Fruit fly (Drosophila melanogaster) whole organism, embryonic: ENCODE results near the gene CG14668.

ENCODE experiments used
- CG10274 ChIP-seq: fragments of 200-800 bp; sonication (Bioruptor generic); optimal IDR thresholded peaks from 3 replicates; lab custom pipeline; 2017; ENCODE audit warnings: missing biosample characterization, mild to moderate bottlenecking, missing genetic modification characterization
- CG11504 ChIP-seq: fragments of 200-800 bp; sonication (Bioruptor generic); optimal IDR thresholded peaks from 3 replicates; lab custom pipeline; 2019; ENCODE audit warnings: missing biosample characterization, mild to moderate bottlenecking, missing genetic modification characterization, moderate library complexity
- CG12155 ChIP-seq: fragments of 200-800 bp; sonication (Bioruptor generic); optimal IDR thresholded peaks from 3 replicates; lab custom pipeline; 2016; ENCODE audit warnings: missing biosample characterization, missing genetic modification characterization
- CG12236 ChIP-seq: fragments of 200-800 bp; sonication (Bioruptor generic); optimal IDR thresholded peaks from 2 replicates; lab custom pipeline; 2016; ENCODE audit warnings: missing biosample characterization, missing genetic modification characterization
- CG12942 ChIP-seq: fragments of 200-800 bp; sonication (Bioruptor generic); optimal IDR thresholded peaks from 3 replicates; lab custom pipeline; 2016; ENCODE audit warnings: missing biosample characterization, missing genetic modification characterization
- CG17359 ChIP-seq: fragments of 200-800 bp; sonication (Bioruptor generic); optimal IDR thresholded peaks from 3 replicates; lab custom pipeline; 2018; ENCODE audit warnings: missing biosample characterization, mild to moderate bottlenecking, missing genetic modification characterization, moderate library complexity
- CG18619 ChIP-seq: fragments of 200-800 bp; sonication (Bioruptor generic); optimal IDR thresholded peaks from 3 replicates; lab custom pipeline; 2017; ENCODE audit warnings: missing biosample characterization, mild to moderate bottlenecking, missing genetic modification characterization
- CG30020 ChIP-seq: fragments of 200-800 bp; optimal IDR thresholded peaks from 2 replicates; lab custom pipeline; 2019; ENCODE audit warnings: missing biosample characterization, mild to moderate bottlenecking, missing genetic modification characterization, moderate library complexity
- CG32532 ChIP-seq: fragments of 200-800 bp; sonication (Bioruptor generic); IDR thresholded peaks from 2 replicates; pipeline ENCODE4 v1.3.6; 2022; ENCODE audit warnings: missing biosample characterization, missing genetic modification characterization
- CG34376 ChIP-seq: fragments of 200-800 bp; sonication (Bioruptor generic); optimal IDR thresholded peaks from 2 replicates; lab custom pipeline; 2018; ENCODE audit warnings: missing biosample characterization, mild to moderate bottlenecking, missing genetic modification characterization
- CG5953 ChIP-seq: fragments of 200-800 bp; sonication (Bioruptor generic); IDR thresholded peaks from 2 replicates; pipeline ENCODE4 v1.3.6; 2022; ENCODE audit warnings: missing biosample characterization, missing genetic modification characterization
- CG6175 ChIP-seq: fragments of 200-800 bp; sonication (Bioruptor generic); IDR thresholded peaks from 3 replicates; pipeline ENCODE4 v1.3.6; 2022; ENCODE audit warnings: missing biosample characterization, missing genetic modification characterization
- CG7928 ChIP-seq: fragments of 200-800 bp; sonication (Bioruptor generic); optimal IDR thresholded peaks from 2 replicates; lab custom pipeline; 2017; ENCODE audit warnings: missing biosample characterization, mild to moderate bottlenecking, missing genetic modification characterization
- CTCF ChIP-seq: fragments of 200-800 bp; sonication (Bioruptor generic); optimal IDR thresholded peaks from 2 replicates; lab custom pipeline; 2017; ENCODE audit warnings: missing biosample characterization, mild to moderate bottlenecking, missing genetic modification characterization, moderate library complexity
- Dip2 ChIP-seq: fragments of 200-800 bp; sonication (Bioruptor generic); IDR thresholded peaks from 2 replicates; pipeline ENCODE4 v1.3.6; 2022; ENCODE audit warnings: missing biosample characterization, missing genetic modification characterization
- E2f1 ChIP-seq: fragments of 200-800 bp; sonication (Bioruptor generic); IDR thresholded peaks from 2 replicates; pipeline ENCODE4 v1.3.6; 2022; ENCODE audit warnings: missing biosample characterization, missing genetic modification characterization
- Eip74EF ChIP-seq, 2 experiments: fragments of 200-800 bp in 1 of 2; fragments of >200 bp in 1 of 2; sonication (Bioruptor generic) in 1 of 2; optimal IDR thresholded peaks; 2 replicates each; lab custom pipeline; 2017 to 2019; ENCODE audit warnings: missing biosample characterization in 2 of 2, missing genetic modification characterization in 2 of 2, mild to moderate bottlenecking in 1 of 2, moderate library complexity in 1 of 2
- Elba2 ChIP-seq: fragments of 200-800 bp; sonication (Bioruptor generic); optimal IDR thresholded peaks from 3 replicates; lab custom pipeline; 2016; ENCODE audit warnings: missing biosample characterization, missing genetic modification characterization
- Ets97D ChIP-seq: fragments of 200-800 bp; sonication (Bioruptor generic); optimal IDR thresholded peaks from 3 replicates; lab custom pipeline; 2016; ENCODE audit warnings: missing biosample characterization, missing genetic modification characterization
- Gug ChIP-seq: fragments of 200-800 bp; sonication (Bioruptor generic); IDR thresholded peaks from 4 replicates; pipeline ENCODE4 v1.3.6; 2022; ENCODE audit warnings: missing biosample characterization, missing genetic modification characterization
- H2.0 ChIP-seq: fragments of 200-800 bp; sonication (Bioruptor generic); IDR thresholded peaks from 2 replicates; pipeline ENCODE4 v1.3.6; 2022; ENCODE audit warnings: missing biosample characterization, missing genetic modification characterization
- HLH4C ChIP-seq: fragments of 200-800 bp; sonication (Bioruptor generic); IDR thresholded peaks from 3 replicates; pipeline ENCODE4 v1.3.6; 2022; ENCODE audit warnings: missing biosample characterization, missing genetic modification characterization; ENCODE audit not compliant: partially characterized antibody
- Hmr ChIP-seq: fragments of 200-800 bp; sonication (Bioruptor generic); optimal IDR thresholded peaks from 3 replicates; lab custom pipeline; 2017; ENCODE audit warnings: mild to moderate bottlenecking, missing biosample characterization, missing genetic modification reagents, missing genetic modification characterization
- Hr78 ChIP-seq, 2 experiments: fragments of 200-800 bp in 1 of 2; fragments of >200 bp in 1 of 2; sonication (Bioruptor generic) in 1 of 2; optimal IDR thresholded peaks; 2 replicates each; lab custom pipeline; 2017 to 2019; ENCODE audit warnings: missing biosample characterization in 2 of 2, missing genetic modification characterization in 2 of 2, mild to moderate bottlenecking in 1 of 2, moderate library complexity in 1 of 2
- Lpt ChIP-seq: fragments of >200 bp; optimal IDR thresholded peaks from 2 replicates; lab custom pipeline; 2018; ENCODE audit warnings: missing biosample characterization, missing genetic modification characterization
- Mes4 ChIP-seq: fragments of 200-800 bp; sonication (Bioruptor generic); optimal IDR thresholded peaks from 2 replicates; lab custom pipeline; 2016; ENCODE audit warnings: missing biosample characterization, missing genetic modification characterization
- Opbp ChIP-seq: fragments of 200-800 bp; sonication (Bioruptor generic); IDR thresholded peaks from 3 replicates; pipeline ENCODE4 v1.3.6; 2022; ENCODE audit warnings: missing biosample characterization, missing genetic modification characterization; ENCODE audit not compliant: partially characterized antibody
- Optix ChIP-seq: fragments of 200-800 bp; sonication (Bioruptor generic); IDR thresholded peaks from 3 replicates; pipeline ENCODE4 v1.3.6; 2022; ENCODE audit warnings: missing biosample characterization, missing genetic modification characterization
- Pdp1 ChIP-seq, 2 experiments: fragments of 200-800 bp; sonication (Bioruptor generic); optimal IDR thresholded peaks; 3 replicates each; lab custom pipeline; 2016; ENCODE audit warnings: missing biosample characterization in 2 of 2, missing genetic modification characterization in 2 of 2, mild to moderate bottlenecking in 1 of 2, moderate library complexity in 1 of 2
- Scr ChIP-seq: fragments of 200-800 bp; sonication (Bioruptor generic); IDR thresholded peaks from 2 replicates; pipeline ENCODE4 v1.3.6; 2022; ENCODE audit warnings: missing biosample characterization, missing genetic modification characterization; ENCODE audit not compliant: partially characterized antibody
- Usf ChIP-seq: fragments of 200-800 bp; sonication (Bioruptor generic); optimal IDR thresholded peaks from 2 replicates; lab custom pipeline; 2017; ENCODE audit warnings: missing genotype, missing biosample characterization, missing genetic modification characterization
- Vsx1 ChIP-seq: fragments of 200-800 bp; sonication (Bioruptor generic); optimal IDR thresholded peaks from 2 replicates; lab custom pipeline; 2017; ENCODE audit warnings: missing biosample characterization, mild to moderate bottlenecking, missing genetic modification characterization, missing genetic modification reagents
- ase ChIP-seq: fragments of 200-800 bp; sonication (Bioruptor generic); IDR thresholded peaks from 3 replicates; pipeline ENCODE4 v1.3.6; 2022; ENCODE audit warnings: missing biosample characterization, missing genetic modification characterization
- chinmo ChIP-seq: fragments of 200-800 bp; sonication (Bioruptor generic); IDR thresholded peaks from 4 replicates; pipeline ENCODE4 v1.3.6; 2022; ENCODE audit warnings: missing biosample characterization, missing genetic modification characterization; ENCODE audit not compliant: partially characterized antibody
- crp ChIP-seq, 2 experiments: fragments of 200-800 bp; sonication (Bioruptor generic); optimal IDR thresholded peaks; 2 replicates in 1 of 2; 3 replicates in 1 of 2; lab custom pipeline; 2017; ENCODE audit warnings: missing biosample characterization in 2 of 2, missing genetic modification characterization in 2 of 2, mild to moderate bottlenecking in 1 of 2, moderate library complexity in 1 of 2
- disco-r ChIP-seq: fragments of 200-800 bp; sonication (Bioruptor generic); optimal IDR thresholded peaks from 2 replicates; lab custom pipeline; 2016; ENCODE audit warnings: missing biosample characterization, missing genetic modification characterization
- grau ChIP-seq: fragments of 200-800 bp; optimal IDR thresholded peaks from 3 replicates; lab custom pipeline; 2019; ENCODE audit warnings: missing biosample characterization, mild to moderate bottlenecking, missing genetic modification characterization, moderate library complexity
- gro ChIP-seq: fragments of 200-800 bp; sonication (Bioruptor generic); optimal IDR thresholded peaks from 2 replicates; lab custom pipeline; 2016; ENCODE audit warnings: missing biosample characterization, missing genetic modification characterization
- hth ChIP-seq: fragments of >200 bp; optimal IDR thresholded peaks from 2 replicates; lab custom pipeline; 2017; ENCODE audit warnings: inconsistent platforms
- kni ChIP-seq: fragments of 200-800 bp; sonication (Bioruptor generic); optimal IDR thresholded peaks from 3 replicates; lab custom pipeline; 2017; ENCODE audit warnings: mild to moderate bottlenecking, missing biosample characterization, missing genetic modification reagents, missing genetic modification characterization
- lab ChIP-seq: fragments of 200-800 bp; sonication (Bioruptor generic); optimal IDR thresholded peaks from 3 replicates; lab custom pipeline; 2017; ENCODE audit warnings: missing biosample characterization, missing genetic modification characterization, mild to moderate bottlenecking, moderate library complexity, missing genetic modification reagents
- nom ChIP-seq: fragments of 200-800 bp; sonication (Bioruptor generic); optimal IDR thresholded peaks from 2 replicates; lab custom pipeline; 2017; ENCODE audit warnings: missing biosample characterization, missing genetic modification characterization, mild to moderate bottlenecking, moderate library complexity, missing genetic modification reagents
- oc ChIP-seq: fragments of 200-800 bp; sonication (Bioruptor generic); optimal IDR thresholded peaks from 2 replicates; lab custom pipeline; 2018; ENCODE audit warnings: missing biosample characterization, mild to moderate bottlenecking, missing genetic modification characterization, moderate library complexity
- onecut ChIP-seq: fragments of 200-800 bp; sonication (Bioruptor generic); IDR thresholded peaks from 2 replicates; pipeline ENCODE4 v1.3.6; 2022; ENCODE audit warnings: missing biosample characterization, missing genetic modification characterization
- peb ChIP-seq: fragments of 200-800 bp; sonication (Bioruptor generic); IDR thresholded peaks from 2 replicates; pipeline ENCODE4 v1.3.6; 2022; ENCODE audit warnings: missing biosample characterization, missing genetic modification characterization
- rib ChIP-seq: fragments of 200-800 bp; sonication (Bioruptor generic); IDR thresholded peaks from 2 replicates; pipeline ENCODE4 v1.3.6; 2022; ENCODE audit warnings: missing biosample characterization, missing genetic modification characterization
- schlank ChIP-seq: fragments of 200-800 bp; sonication (Bioruptor generic); optimal IDR thresholded peaks from 2 replicates; lab custom pipeline; 2018; ENCODE audit warnings: missing biosample characterization, mild to moderate bottlenecking, missing genetic modification characterization
- slp2 ChIP-seq: fragments of 200-800 bp; sonication (Bioruptor generic); optimal IDR thresholded peaks from 2 replicates; lab custom pipeline; 2016; ENCODE audit warnings: missing biosample characterization, missing genetic modification characterization
- sqz ChIP-seq: fragments of 200-800 bp; sonication (Bioruptor generic); optimal IDR thresholded peaks from 3 replicates; lab custom pipeline; 2018; ENCODE audit warnings: missing biosample characterization, mild to moderate bottlenecking, missing genetic modification characterization
- tin ChIP-seq: fragments of 200-800 bp; sonication (Bioruptor generic); optimal IDR thresholded peaks from 3 replicates; lab custom pipeline; 2016; ENCODE audit warnings: missing biosample characterization, missing genetic modification characterization
- unpg ChIP-seq: fragments of 200-800 bp; sonication (Bioruptor generic); optimal IDR thresholded peaks from 3 replicates; lab custom pipeline; 2018; ENCODE audit warnings: missing biosample characterization, mild to moderate bottlenecking, missing genetic modification characterization, moderate library complexity
- vvl ChIP-seq: fragments of 200-800 bp; sonication (Bioruptor generic); IDR thresholded peaks from 2 replicates; pipeline ENCODE4 v1.3.6; 2022; ENCODE audit warnings: missing biosample characterization, missing genetic modification characterization

CG14668 gene

DNA sequence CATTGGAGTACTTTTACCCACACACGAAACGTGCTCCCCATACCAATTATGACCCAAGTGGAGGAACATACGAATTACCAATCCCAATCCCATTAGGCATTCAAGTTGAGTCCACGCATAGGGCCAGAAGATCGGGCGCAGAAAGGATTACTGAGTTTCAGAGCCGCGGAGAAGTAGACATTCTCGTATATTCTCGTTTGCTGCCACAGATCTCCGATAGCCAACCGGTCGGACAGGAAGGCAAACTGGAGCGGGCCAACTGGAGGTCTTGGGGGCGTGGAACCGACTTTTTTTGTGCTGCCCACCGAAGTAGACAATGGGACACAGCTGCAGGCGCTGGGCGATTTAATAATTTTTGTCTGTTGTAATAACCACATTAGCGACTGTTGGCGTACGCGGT is 1.6 kb upstream of the CG14668 start:
- TF ChIP-seq Mes4 (GFP tag; lab: Kevin White, UChicago) (no peak), E2f1 (GFP tag; lab: Robert Waterston, UW) (no peak), CG12942 (GFP tag; lab: Kevin White, UChicago) (no peak), Usf (GFP tag; lab: Kevin White, UChicago) (no peak), lab (GFP tag; lab: Kevin White, UChicago) (no peak), Gug (GFP tag; lab: Robert Waterston, UW) (no peak), tin (GFP tag; lab: Kevin White, UChicago) (no peak), Lpt (no peak), CG12236 (no peak), CG7928 (GFP tag; lab: Kevin White, UChicago) (no peak), CG5953 (no peak), Hr78 (GFP tag; optimal IDR thresholded peaks at IDR 0.05; lab: Kevin White, UChicago) (peak in 1 of 2 experiments; percentile 76), CG6175 (GFP tag; lab: Robert Waterston, UW) (0 out of 3 replicates have a peak, but pooled peaks have one; percentile 13), Pdp1 (GFP tag; optimal IDR thresholded peaks at IDR 0.05; lab: Kevin White, UChicago) (no peak), CTCF (GFP tag; lab: Kevin White, UChicago) (no peak), CG10274 (GFP tag; lab: Kevin White, UChicago) (no peak), gro (GFP tag; lab: Kevin White, UChicago) (no peak), CG12155 (GFP tag; lab: Kevin White, UChicago) (no peak), chinmo (GFP tag; lab: Robert Waterston, UW) (0 out of 4 replicates have a peak, but pooled peaks have one; percentile 43), CG17359 (tag; lab: Kevin White, UChicago) (no peak), Scr (GFP tag; lab: Robert Waterston, UW) (no peak), HLH4C (GFP tag; lab: Robert Waterston, UW) (no peak), CG30020 (tag; lab: Kevin White, UChicago) (no peak), grau (tag; lab: Kevin White, UChicago) (no peak), kni (peak; percentile 62), onecut (GFP tag; lab: Robert Waterston, UW) (no peak), vvl (GFP tag; lab: Robert Waterston, UW) (peak; percentile 15; the same call in 1 of the 2 replicates), Vsx1 (GFP tag; lab: Kevin White, UChicago) (no peak), CG32532 (GFP tag; lab: Robert Waterston, UW) (no peak), schlank (no peak), Dip2 (GFP tag; lab: Robert Waterston, UW) (no peak), CG34376 (GFP tag; lab: Kevin White, UChicago) (no peak), Elba2 (no peak), disco-r (GFP tag; lab: Kevin White, UChicago) (no peak), unpg (GFP tag; lab: Kevin White, UChicago) (no peak), oc (tag; lab: Kevin White, UChicago) (peak; percentile 2), sqz (GFP tag; lab: Kevin White, UChicago) (no peak), hth (lab: Kevin White, UChicago) (no peak), Ets97D (GFP tag; lab: Kevin White, UChicago) (no peak), nom (GFP tag; lab: Kevin White, UChicago) (peak; percentile 10)

DNA sequence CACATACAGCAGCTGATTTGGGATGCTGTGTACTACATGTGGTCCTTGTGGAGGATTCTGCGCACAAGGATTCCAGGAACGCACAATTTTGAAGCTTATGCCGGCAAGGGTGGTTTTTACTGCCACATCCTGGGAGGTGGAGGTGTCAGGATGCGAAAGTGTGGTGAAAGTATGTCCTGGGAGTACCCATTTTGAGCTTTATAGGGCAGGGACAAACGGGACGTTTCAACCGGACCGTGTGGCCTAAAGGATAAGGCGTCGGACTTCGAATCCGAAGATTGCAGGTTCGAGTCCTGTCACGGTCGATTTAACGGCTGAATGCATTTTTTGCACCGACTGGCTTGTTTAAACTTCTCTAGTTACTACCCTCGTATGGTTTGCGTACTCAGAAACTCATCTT is 532 bp upstream of the CG14668 start:
- no peak for TF ChIP-seq H2.0 (GFP tag; lab: Robert Waterston, UW)
- TF ChIP-seq CG18619, result no peak
- no peak for TF ChIP-seq peb (GFP tag; lab: Robert Waterston, UW)
- no peak for TF ChIP-seq rib
- no peak for TF ChIP-seq slp2 (GFP tag; lab: Kevin White, UChicago)
- TF ChIP-seq Optix, result no peak
- no peak for TF ChIP-seq ase
- TF ChIP-seq crp (GFP tag; optimal IDR thresholded peaks at IDR 0.05; lab: Kevin White, UChicago), result peak in 1 of 2 experiments; percentile 26
- TF ChIP-seq Hmr (GFP tag; lab: Kevin White, UChicago), result no peak
- no peak for TF ChIP-seq grau (tag; lab: Kevin White, UChicago)
- no peak for TF ChIP-seq CG11504 (tag; lab: Kevin White, UChicago)
- TF ChIP-seq Eip74EF (GFP tag; optimal IDR thresholded peaks at IDR 0.05; lab: Kevin White, UChicago), result no peak
- 0 out of 3 replicates have a peak, but pooled peaks have one; percentile 42 for TF ChIP-seq Opbp (GFP tag; lab: Robert Waterston, UW)
